Worm (Caenorhabditis elegans) whole organism, young adult: ENCODE measurements around the gene pqn-89.

ENCODE experiments used
- F37B4.10 ChIP-seq: fragments of 200-800 bp; sonication (Bioruptor generic); IDR thresholded peaks from 2 replicates; pipeline ENCODE4 v1.3.6; 2022; ENCODE audit warnings: missing genetic modification characterization, missing compliant biosample characterization
- Y67H2A.10 ChIP-seq: fragments of 200-800 bp; sonication (Bioruptor generic); conservative IDR thresholded peaks from 2 replicates; pipeline ENCODE4 v1.3.6; 2022; ENCODE audit warnings: missing genetic modification reagents, missing genetic modification characterization, missing compliant biosample characterization
- akir-1 ChIP-seq: fragments of 200-800 bp; sonication (Bioruptor generic); optimal IDR thresholded peaks from 2 replicates; lab custom pipeline; 2018; ENCODE audit warnings: mild to moderate bottlenecking, missing genetic modification characterization, moderate library complexity, missing compliant biosample characterization
- bed-1 ChIP-seq: fragments of 200-800 bp; sonication (Bioruptor generic); IDR thresholded peaks from 2 replicates; pipeline ENCODE4 v1.3.6; 2022; ENCODE audit warnings: missing genetic modification reagents, missing genetic modification characterization, missing compliant biosample characterization
- ccch-3 ChIP-seq: fragments of 200-800 bp; sonication (Bioruptor generic); optimal IDR thresholded peaks from 2 replicates; lab custom pipeline; 2018; ENCODE audit warnings: mild to moderate bottlenecking, missing genetic modification characterization, missing compliant biosample characterization
- ceh-79 ChIP-seq: sonication (generic microtip); optimal IDR thresholded peaks from 2 replicates; lab custom pipeline; 2017; ENCODE audit warnings: mild to moderate bottlenecking, missing genetic modification characterization, missing compliant biosample characterization
- gei-17 ChIP-seq: fragments of 200-800 bp; sonication (Bioruptor generic); optimal IDR thresholded peaks from 2 replicates; lab custom pipeline; 2018; ENCODE audit warnings: mild to moderate bottlenecking, missing genetic modification characterization, missing compliant biosample characterization
- lin-35 ChIP-seq, 3 experiments: fragments of 150-350 bp in 2 of 3; sonication (generic microtip) in 1 of 3; optimal IDR thresholded peaks; 2 replicates each; lab custom pipeline; 2014 to 2018; ENCODE audit warnings: missing biosample characterization in 3 of 3, missing genetic modification characterization in 3 of 3, missing genetic modification reagents in 3 of 3
- mcd-1 ChIP-seq: fragments of 200-800 bp; sonication (Bioruptor generic); IDR thresholded peaks from 2 replicates; pipeline ENCODE4 v1.3.6; 2022; ENCODE audit warnings: missing genetic modification reagents, missing genetic modification characterization, missing compliant biosample characterization
- nfya-1 ChIP-seq: sonication (generic microtip); optimal IDR thresholded peaks from 2 replicates; lab custom pipeline; 2017; ENCODE audit warnings: antibody characterized with exemption, missing compliant biosample characterization, missing genetic modification characterization, borderline replicate concordance; ENCODE audit not compliant: insufficient read depth
- snpc-4 ChIP-seq, 5 experiments: fragments of 150-350 bp in 1 of 5; sonication (generic microtip) in 4 of 5; optimal IDR thresholded peaks; 2 replicates each; lab custom pipeline; 2014 to 2018; ENCODE audit warnings: missing genetic modification characterization in 5 of 5, missing biosample characterization in 3 of 5, antibody characterized with exemption in 2 of 5, mild to moderate bottlenecking in 2 of 5, missing compliant biosample characterization in 2 of 5, missing genotype in 2 of 5, moderate library complexity in 2 of 5, missing genetic modification reagents in 1 of 5
- zfh-2 ChIP-seq: fragments of 200-800 bp; sonication (Bioruptor generic); conservative IDR thresholded peaks from 2 replicates; pipeline ENCODE4 v1.3.6; 2022; ENCODE audit warnings: missing genetic modification reagents, missing genetic modification characterization, missing compliant biosample characterization

- TF ChIP-seq bed-1 (GFP tag; lab: Robert Waterston, UW) (no peak), Y67H2A.10 (GFP tag; lab: Robert Waterston, UW) (no peak), ccch-3 (GFP tag; lab: Kevin White, UChicago) (no peak), mcd-1 (no peak), gei-17 (GFP tag; lab: Kevin White, UChicago) (no peak), lin-35 (GFP tag; optimal IDR thresholded peaks at IDR 0.05; lab: Kevin White, UChicago) (no peak), nfya-1 (no peak), zfh-2 (GFP tag; lab: Robert Waterston, UW) (no peak), F37B4.10 (GFP tag; lab: Robert Waterston, UW) (no peak), snpc-4 (GFP tag; optimal IDR thresholded peaks at IDR 0.05; lab: Kevin White, UChicago) (no peak), snpc-4 (tag; optimal IDR thresholded peaks at IDR 0.05; lab: Kevin White, UChicago) (no peak), akir-1 (GFP tag; lab: Kevin White, UChicago) (no peak), ceh-79 (no peak)
Observed at ce11 chrIV:6506424-6506823, at the start of gene pqn-89.
